Worm (Caenorhabditis elegans): ENCODE results near the gene mcm-3.

mcm-3 gene

ce11 chrV:15085335-15085800 lies 26.0 kb upstream of the mcm-3 start, which contains the start of the genes ahsa-1 and C01G10.7 (continued):
- TF ChIP-seq rnt-1 (tag; optimal IDR thresholded peaks at IDR 0.05), result peak; percentile 99
- no peak for TF ChIP-seq efl-3 (GFP tag; optimal IDR thresholded peaks at IDR 0.05)
- TF ChIP-seq irx-1 (tag; optimal IDR thresholded peaks at IDR 0.05), result peak; percentile 92
- peak; percentile 88 for TF ChIP-seq C04F5.9 (tag; optimal IDR thresholded peaks at IDR 0.05)
- TF ChIP-seq alr-1 (tag; optimal IDR thresholded peaks at IDR 0.05; ENCODE audit: borderline replicate concordance), result no peak
- no peak for TF ChIP-seq ceh-63 (GFP tag; optimal IDR thresholded peaks at IDR 0.05)
- TF ChIP-seq hlh-4 (tag; optimal IDR thresholded peaks at IDR 0.05), result peak; percentile 34
- TF ChIP-seq hpl-2 (GFP tag; optimal IDR thresholded peaks at IDR 0.05), result peak; percentile 60
- TF ChIP-seq dsc-1 (tag; optimal IDR thresholded peaks at IDR 0.05), result peak; percentile 94
- TF ChIP-seq unc-30 (tag; optimal IDR thresholded peaks at IDR 0.05), result no peak
- peak; percentile 92 for TF ChIP-seq ceh-90 (tag; optimal IDR thresholded peaks at IDR 0.05)
- TF ChIP-seq C16A3.4 (tag; optimal IDR thresholded peaks at IDR 0.05), result peak; percentile 93
- peak; percentile 53; the same call in 1 of the 2 replicates for TF ChIP-seq ceh-88 (GFP tag; IDR thresholded peaks at IDR 0.05)
- peak; percentile 74 for TF ChIP-seq skn-1 (tag; optimal IDR thresholded peaks at IDR 0.05)
- peak; percentile 92 for TF ChIP-seq nhr-20 (tag; optimal IDR thresholded peaks at IDR 0.05)
- TF ChIP-seq snpc-4 (tag; optimal IDR thresholded peaks at IDR 0.05), result peak; percentile 87
- TF ChIP-seq zip-4 (GFP tag; optimal IDR thresholded peaks at IDR 0.05), result peak; percentile 33
- peak; percentile 58 for TF ChIP-seq ceh-8 (GFP tag; optimal IDR thresholded peaks at IDR 0.05)
- peak; percentile 92 for TF ChIP-seq fkh-8 (tag; optimal IDR thresholded peaks at IDR 0.05)
- TF ChIP-seq unc-86 (tag; optimal IDR thresholded peaks at IDR 0.05), result peak; percentile 85
- TF ChIP-seq snu-23 (GFP tag; optimal IDR thresholded peaks at IDR 0.05), result peak; percentile 95
- TF ChIP-seq aly-2 (tag; optimal IDR thresholded peaks at IDR 0.05), result peak; percentile 38
- peak in 1 of 2 experiments; percentile 66 for TF ChIP-seq mdl-1 (tag; optimal IDR thresholded peaks at IDR 0.05)
- peak; percentile 84 to 85 for TF ChIP-seq efl-1 (optimal IDR thresholded peaks at IDR 0.05)
- TF ChIP-seq efl-1 (GFP tag; optimal IDR thresholded peaks at IDR 0.05 in 1 of 2), result peak; percentile 83 to 97
- peak; percentile 93 for TF ChIP-seq vab-15 (tag; optimal IDR thresholded peaks at IDR 0.05)
- peak; percentile 83 to 91 (median 87) for TF ChIP-seq ceh-82 (tag; optimal IDR thresholded peaks at IDR 0.05)
- TF ChIP-seq lin-13 (GFP tag; optimal IDR thresholded peaks at IDR 0.05), result peak; percentile 88
- peak; percentile 94 for TF ChIP-seq tbx-2 (tag; optimal IDR thresholded peaks at IDR 0.05)
- TF ChIP-seq jun-1 (tag; optimal IDR thresholded peaks at IDR 0.05), result peak; percentile 61
- peak in 1 of 2 experiments; percentile 94 for TF ChIP-seq ztf-11 (tag; optimal IDR thresholded peaks at IDR 0.05)
- peak; percentile 89 to 93 for TF ChIP-seq lsy-2 (tag; optimal IDR thresholded peaks at IDR 0.05)
- no peak for TF ChIP-seq sptf-1 (tag; optimal IDR thresholded peaks at IDR 0.05)
- TF ChIP-seq grh-1 (GFP tag; IDR thresholded peaks at IDR 0.05), result peak; percentile 74
- no peak for TF ChIP-seq unc-62 (GFP tag; optimal IDR thresholded peaks at IDR 0.05)
- peak; percentile 97 for TF ChIP-seq lir-3 (tag; optimal IDR thresholded peaks at IDR 0.05; ENCODE audit: poor library complexity)
- TF ChIP-seq nhr-76 (tag; optimal IDR thresholded peaks at IDR 0.05), result no peak
- peak; percentile 60 for TF ChIP-seq fos-1 (tag; optimal IDR thresholded peaks at IDR 0.05)
- TF ChIP-seq pax-3 (tag; optimal IDR thresholded peaks at IDR 0.05), result peak; percentile 99
- peak; percentile 75 for TF ChIP-seq blmp-1 (tag; optimal IDR thresholded peaks at IDR 0.05)
- peak; percentile 76 to 86 (median 84) for TF ChIP-seq dpl-1 (GFP tag; optimal IDR thresholded peaks at IDR 0.05)
- peak; percentile 69 for TF ChIP-seq Y116A8C.19 (tag; optimal IDR thresholded peaks at IDR 0.05; ENCODE audit: borderline replicate concordance)
- TF ChIP-seq nhr-12 (tag; optimal IDR thresholded peaks at IDR 0.05), result no peak
- TF ChIP-seq ama-1 (optimal IDR thresholded peaks at IDR 0.05), result peak; percentile 25
- no peak for TF ChIP-seq ets-5 (GFP tag; IDR thresholded peaks at IDR 0.05)
- no peak for TF ChIP-seq hlh-17 (GFP tag; optimal IDR thresholded peaks at IDR 0.05; ENCODE audit: borderline replicate concordance)
- TF ChIP-seq nhr-47 (tag; optimal IDR thresholded peaks at IDR 0.05), result peak; percentile 94
- peak; percentile 54 for TF ChIP-seq zag-1 (tag; optimal IDR thresholded peaks at IDR 0.05)
- TF ChIP-seq lin-14 (GFP tag; optimal IDR thresholded peaks at IDR 0.05), result peak; percentile 95
- TF ChIP-seq nhr-237 (tag; optimal IDR thresholded peaks at IDR 0.05), result peak; percentile 77
- peak; percentile 90 for TF ChIP-seq swsn-7 (tag; optimal IDR thresholded peaks at IDR 0.05)
- peak; percentile 94 for TF ChIP-seq fkh-4 (tag; optimal IDR thresholded peaks at IDR 0.05; ENCODE audit: borderline replicate concordance)
- peak; percentile 73 for TF ChIP-seq mab-9 (GFP tag; IDR thresholded peaks at IDR 0.05)

Measured in whole organism, L1 larva.